Fruit fly (Drosophila melanogaster): ENCODE results near the gene CG7878.

Gene CG7878

DNA sequence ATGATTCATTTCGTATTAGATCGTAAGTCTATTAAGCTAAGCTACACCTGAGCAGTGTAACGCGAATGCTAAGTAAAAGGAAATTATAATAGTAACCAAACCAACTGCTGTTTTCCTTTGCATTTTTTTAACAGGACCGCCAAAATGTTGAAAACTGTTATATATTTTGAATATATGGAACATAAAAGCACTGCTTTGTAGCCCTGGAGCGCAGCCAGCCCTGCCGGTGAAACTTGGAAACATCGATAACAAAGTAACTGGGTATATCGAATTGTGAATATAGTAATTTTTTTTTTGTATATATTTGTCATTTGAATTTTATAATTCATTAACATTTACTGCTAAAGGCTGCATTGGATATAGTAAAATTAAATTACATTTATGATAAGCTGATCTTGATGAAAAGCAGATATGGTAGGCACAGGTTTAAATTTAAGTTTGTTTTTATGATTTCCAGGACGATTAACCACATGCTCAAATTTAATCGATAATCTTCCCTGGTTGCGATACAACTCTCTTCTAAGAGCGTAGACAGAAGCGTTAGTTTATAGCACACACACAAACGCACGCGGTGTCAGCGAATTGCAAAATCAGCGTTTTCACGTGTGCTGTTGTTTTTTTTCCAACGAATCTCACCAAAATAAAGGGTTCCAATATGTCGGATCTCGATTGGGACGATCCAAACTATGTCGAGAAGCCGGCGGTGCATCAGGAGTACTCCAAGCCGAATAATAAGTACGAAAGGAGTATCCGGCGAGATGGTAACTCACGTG is at the start of gene CG7878 (continued):
- TF ChIP-seq ss (GFP tag; optimal IDR thresholded peaks at IDR 0.05) (no peak), Ets96B (tag; optimal IDR thresholded peaks at IDR 0.05) (peak; percentile 8), CG31627 (GFP tag; optimal IDR thresholded peaks at IDR 0.05) (peak; percentile 51), CG1621 (tag; optimal IDR thresholded peaks at IDR 0.05) (peak; percentile 31), Sox15 (GFP tag; optimal IDR thresholded peaks at IDR 0.05) (no peak), CG4318 (GFP tag; optimal IDR thresholded peaks at IDR 0.05) (peak; percentile 5), CG6808 (GFP tag; optimal IDR thresholded peaks at IDR 0.05) (peak; percentile 9), CG8319 (GFP tag; optimal IDR thresholded peaks at IDR 0.05) (no peak), CG7368 (GFP tag; optimal IDR thresholded peaks at IDR 0.05) (no peak)

DNA sequence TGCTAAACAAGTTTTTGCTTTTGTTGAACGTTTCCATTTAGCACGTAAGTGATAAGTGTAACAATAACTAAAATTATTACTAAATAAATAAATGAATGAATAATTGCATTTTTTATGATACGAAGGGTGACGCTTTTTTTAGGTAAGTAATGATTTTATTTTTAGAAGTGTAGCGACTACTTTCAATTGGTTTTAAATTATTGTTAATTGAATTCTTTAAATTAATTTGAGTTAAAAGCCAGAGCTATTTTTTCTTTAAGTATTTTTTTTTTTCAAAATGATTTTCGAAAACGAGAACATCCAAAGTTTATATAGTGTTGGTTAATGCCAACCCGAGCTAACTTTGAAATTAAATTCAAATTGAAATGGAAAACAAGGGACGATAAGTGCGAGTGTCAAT is 35.6 kb upstream of the CG7878 start, which contains the start of gene CG7910:
Gene CG7910 (plus strand): TSS at position 301 of the 400 bp plus-strand sequence.
- TF ChIP-seq eg (GFP tag; IDR thresholded peaks at IDR 0.05), result no peak
- no peak for TF ChIP-seq CG31627 (GFP tag; optimal IDR thresholded peaks at IDR 0.05)
- no peak for TF ChIP-seq CG7368 (GFP tag; optimal IDR thresholded peaks at IDR 0.05)
- TF ChIP-seq CG8319 (GFP tag; optimal IDR thresholded peaks at IDR 0.05), result no peak
- no peak for TF ChIP-seq Sox14 (GFP tag; optimal IDR thresholded peaks at IDR 0.05)

DNA sequence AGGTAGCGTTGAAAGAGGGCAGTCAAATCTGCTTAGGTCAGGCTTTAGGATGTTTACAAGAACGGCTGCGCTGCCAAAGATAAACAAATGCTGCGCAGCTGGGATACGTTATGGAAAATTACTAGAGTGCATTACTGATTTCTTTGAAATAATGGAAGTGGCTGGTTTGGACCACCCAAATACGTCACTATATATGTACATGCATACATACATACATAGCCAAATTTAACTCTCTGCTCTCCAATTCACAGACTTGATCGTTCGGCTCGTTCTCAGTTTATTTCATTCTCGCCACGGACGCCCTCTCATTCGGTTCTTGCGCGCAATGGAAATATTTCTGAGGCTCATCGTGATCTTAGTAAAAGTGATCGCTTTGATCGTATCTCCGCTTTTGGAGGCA is 28.7 kb upstream of the CG7878 start, which contains the start of gene CG7900:
Gene CG7900 (plus strand): TSS at position 301 of the 400 bp plus-strand sequence.
- TF ChIP-seq Eip78C (GFP tag) (peak; percentile 13), Sox102F (GFP tag; optimal IDR thresholded peaks at IDR 0.05) (peak; percentile 5)

DNA sequence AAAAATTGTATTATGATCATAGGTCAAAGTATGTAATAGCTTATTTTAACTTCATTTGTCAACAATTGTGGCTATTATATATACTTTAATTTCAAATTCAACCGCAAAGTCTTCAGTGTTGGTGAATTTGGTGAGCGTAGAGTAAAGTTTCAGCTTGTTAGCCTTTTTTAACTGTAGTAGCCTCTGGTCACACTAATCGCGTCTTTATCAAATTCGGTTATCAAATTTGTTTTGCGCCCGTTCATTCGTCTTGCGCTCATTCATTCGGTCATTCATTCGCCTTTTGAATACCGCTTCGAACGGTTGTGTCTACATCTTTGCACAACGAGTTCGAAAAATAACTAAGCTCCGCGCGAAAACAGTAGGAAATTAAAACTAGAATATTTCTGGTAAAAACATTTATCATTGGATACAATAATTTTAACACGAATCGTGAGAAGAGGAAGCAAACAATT is 17.4 kb upstream of the CG7878 start, which contains the start of gene puc:
Gene puc (plus strand): TSS at position 245 of the 455 bp plus-strand sequence.
- no peak for TF ChIP-seq CG8319 (GFP tag; optimal IDR thresholded peaks at IDR 0.05)
- peak; percentile 9 for TF ChIP-seq cyc (GFP tag; optimal IDR thresholded peaks at IDR 0.05)
- TF ChIP-seq CG31627 (GFP tag; optimal IDR thresholded peaks at IDR 0.05), result peak; percentile 19
- TF ChIP-seq CG9139 (GFP tag; optimal IDR thresholded peaks at IDR 0.05), result no peak
- no peak for TF ChIP-seq eg (GFP tag; IDR thresholded peaks at IDR 0.05)
- TF ChIP-seq CG16779 (tag; optimal IDR thresholded peaks at IDR 0.05), result peak; percentile 50
- TF ChIP-seq CG6163 (GFP tag; IDR thresholded peaks at IDR 0.05), result no peak
- TF ChIP-seq Met (GFP tag; optimal IDR thresholded peaks at IDR 0.05), result peak; percentile 30
- TF ChIP-seq Sox102F (GFP tag; optimal IDR thresholded peaks at IDR 0.05), result peak; percentile 65
- TF ChIP-seq Eip93F (GFP tag; optimal IDR thresholded peaks at IDR 0.05), result peak; percentile 36
- no peak for TF ChIP-seq spab (GFP tag; optimal IDR thresholded peaks at IDR 0.05)
- TF ChIP-seq Gug (GFP tag; IDR thresholded peaks at IDR 0.05), result no peak
- TF ChIP-seq Hr4 (GFP tag; optimal IDR thresholded peaks at IDR 0.05), result no peak
- peak; percentile 83 for TF ChIP-seq vri (GFP tag; optimal IDR thresholded peaks at IDR 0.05)
- TF ChIP-seq Sox14 (GFP tag; optimal IDR thresholded peaks at IDR 0.05), result peak; percentile 31
- no peak for TF ChIP-seq CG3032 (tag; optimal IDR thresholded peaks at IDR 0.05)
- peak; percentile 46 for TF ChIP-seq topi (GFP tag; optimal IDR thresholded peaks at IDR 0.05)
- peak; percentile 14 for TF ChIP-seq Eip75B (GFP tag; optimal IDR thresholded peaks at IDR 0.05)
- TF ChIP-seq dsx (GFP tag; optimal IDR thresholded peaks at IDR 0.05; ENCODE audit: poor library complexity, severe bottlenecking), result peak; percentile 7
- no peak for TF ChIP-seq CG11762 (GFP tag; optimal IDR thresholded peaks at IDR 0.05; ENCODE audit: insufficient read depth)
- TF ChIP-seq lz (GFP tag; optimal IDR thresholded peaks at IDR 0.05), result peak; percentile 2
- no peak for TF ChIP-seq CG11294 (GFP tag; IDR thresholded peaks at IDR 0.05)
- TF ChIP-seq CG8119 (GFP tag; IDR thresholded peaks at IDR 0.05), result no peak
- peak; percentile 49 for TF ChIP-seq net (GFP tag; optimal IDR thresholded peaks at IDR 0.05)
- no peak for TF ChIP-seq dac (GFP tag; optimal IDR thresholded peaks at IDR 0.05)
- TF ChIP-seq Eip78C (GFP tag), result peak; percentile 71
- no peak for TF ChIP-seq OdsH (GFP tag; optimal IDR thresholded peaks at IDR 0.05)
- no peak for TF ChIP-seq Ets21C (GFP tag; optimal IDR thresholded peaks at IDR 0.05)
- TF ChIP-seq fd59A (GFP tag; optimal IDR thresholded peaks at IDR 0.05), result no peak
- peak; percentile 9 for TF ChIP-seq CG6792 (GFP tag; optimal IDR thresholded peaks at IDR 0.05)
- TF ChIP-seq pdm3 (GFP tag; optimal IDR thresholded peaks at IDR 0.05), result peak; percentile 23
- TF ChIP-seq fkh (GFP tag; optimal IDR thresholded peaks at IDR 0.05), result peak; percentile 23
- peak; percentile 51 for TF ChIP-seq CG6854 (GFP tag; optimal IDR thresholded peaks at IDR 0.05)
- TF ChIP-seq Blimp-1 (GFP tag; optimal IDR thresholded peaks at IDR 0.05), result no peak
- TF ChIP-seq CG3919 (GFP tag; optimal IDR thresholded peaks at IDR 0.05), result peak; percentile 63
- TF ChIP-seq svp (GFP tag), result peak; percentile 68
- TF ChIP-seq ss (GFP tag; optimal IDR thresholded peaks at IDR 0.05), result no peak
